Worm (Caenorhabditis elegans): ENCODE data around the gene srh-27.

srh-27 gene

ce11 chrII:12456633-12457032 is 8.3 kb downstream of the srh-27 start, which contains the start of gene sre-32:
sre-32 (minus strand) TSS chrII:12456733.
- TF ChIP-seq nhr-237 (tag; optimal IDR thresholded peaks at IDR 0.05) = no peak
- TF ChIP-seq aly-2 (tag; optimal IDR thresholded peaks at IDR 0.05) = no peak
- TF ChIP-seq mdl-1 (tag; optimal IDR thresholded peaks at IDR 0.05) = no peak
- no peak for TF ChIP-seq F13H6.1 (tag; optimal IDR thresholded peaks at IDR 0.05)
- no peak for TF ChIP-seq lsy-2 (tag; optimal IDR thresholded peaks at IDR 0.05)
- TF ChIP-seq zag-1 (tag; optimal IDR thresholded peaks at IDR 0.05) = no peak
- TF ChIP-seq lin-39 (tag; optimal IDR thresholded peaks at IDR 0.05) = no peak
- TF ChIP-seq lin-11 (tag; optimal IDR thresholded peaks at IDR 0.05) = no peak
- no peak for TF ChIP-seq sma-3 (GFP tag; optimal IDR thresholded peaks at IDR 0.05)
- TF ChIP-seq unc-55 (GFP tag; optimal IDR thresholded peaks at IDR 0.05) = no peak
- no peak for TF ChIP-seq crh-2 (tag; optimal IDR thresholded peaks at IDR 0.05)
- no peak for TF ChIP-seq fos-1 (tag; optimal IDR thresholded peaks at IDR 0.05)

ce11 chrII:12457275-12457674 is 8.9 kb downstream of the srh-27 start, which contains the start of gene sre-38:
sre-38 (plus strand) TSS chrII:12457575.
- no peak for TF ChIP-seq C34F6.9 (tag; optimal IDR thresholded peaks at IDR 0.05)
- TF ChIP-seq unc-39 (tag; optimal IDR thresholded peaks at IDR 0.05) = no peak
- TF ChIP-seq alr-1 (tag; optimal IDR thresholded peaks at IDR 0.05) = no peak
- TF ChIP-seq nhr-77 (tag; optimal IDR thresholded peaks at IDR 0.05) = no peak
- no peak for TF ChIP-seq nhr-25 (tag; optimal IDR thresholded peaks at IDR 0.05)
- no peak for TF ChIP-seq peb-1 (tag; optimal IDR thresholded peaks at IDR 0.05)
- no peak for TF ChIP-seq sma-9 (GFP tag; optimal IDR thresholded peaks at IDR 0.05)
- TF ChIP-seq sma-9 (tag; optimal IDR thresholded peaks at IDR 0.05) = no peak
- TF ChIP-seq sma-3 (GFP tag; optimal IDR thresholded peaks at IDR 0.05) = no peak
- no peak for TF ChIP-seq mdl-1 (tag; optimal IDR thresholded peaks at IDR 0.05)
- TF ChIP-seq nhr-21 (tag; optimal IDR thresholded peaks at IDR 0.05) = no peak

ce11 chrII:12459422-12459821 is 11.1 kb downstream of the srh-27 start, which contains the start of gene tag-281:
tag-281 (plus strand) TSS chrII:12459761.
- TF ChIP-seq nhr-6 (tag; optimal IDR thresholded peaks at IDR 0.05) (peak; percentile 13), sma-9 (GFP tag; optimal IDR thresholded peaks at IDR 0.05) (peak; percentile 86), sma-9 (tag; optimal IDR thresholded peaks at IDR 0.05) (no peak), sem-4 (tag; optimal IDR thresholded peaks at IDR 0.05) (peak; percentile 58), skn-1 (tag; optimal IDR thresholded peaks at IDR 0.05) (no peak), F13H6.1 (tag; optimal IDR thresholded peaks at IDR 0.05) (peak; percentile 74), nhr-10 (tag; optimal IDR thresholded peaks at IDR 0.05) (peak; percentile 41), C34F6.9 (tag; optimal IDR thresholded peaks at IDR 0.05) (peak; percentile 85), zag-1 (tag; optimal IDR thresholded peaks at IDR 0.05) (peak; percentile 7), nhr-23 (tag; optimal IDR thresholded peaks at IDR 0.05) (no peak), unc-39 (tag; optimal IDR thresholded peaks at IDR 0.05) (no peak), ZK546.5 (tag; optimal IDR thresholded peaks at IDR 0.05) (peak; percentile 47), lin-11 (tag; optimal IDR thresholded peaks at IDR 0.05) (peak; percentile 66), R02D3.7 (tag; optimal IDR thresholded peaks at IDR 0.05) (peak; percentile 49), lin-39 (tag; optimal IDR thresholded peaks at IDR 0.05) (no peak), gmeb-1 (tag; optimal IDR thresholded peaks at IDR 0.05) (peak; percentile 99), fos-1 (tag; optimal IDR thresholded peaks at IDR 0.05) (no peak), nhr-129 (tag; optimal IDR thresholded peaks at IDR 0.05) (peak; percentile 40), Y55F3AM.14 (GFP tag; optimal IDR thresholded peaks at IDR 0.05) (no peak), nhr-11 (tag; optimal IDR thresholded peaks at IDR 0.05) (no peak), unc-55 (GFP tag; optimal IDR thresholded peaks at IDR 0.05) (peak; percentile 93), ztf-1 (GFP tag; conservative IDR thresholded peaks at IDR 0.05) (no peak), dmd-4 (tag; optimal IDR thresholded peaks at IDR 0.05) (no peak), elt-3 (tag; optimal IDR thresholded peaks at IDR 0.05) (no peak), peb-1 (tag; optimal IDR thresholded peaks at IDR 0.05) (no peak), snpc-4 (tag; optimal IDR thresholded peaks at IDR 0.05) (peak; percentile 85), ama-1 (optimal IDR thresholded peaks at IDR 0.05) (no peak), nhr-21 (tag; optimal IDR thresholded peaks at IDR 0.05) (peak; percentile 72), ztf-11 (tag; optimal IDR thresholded peaks at IDR 0.05) (no peak), unc-62 (GFP tag; optimal IDR thresholded peaks at IDR 0.05) (no peak), elt-1 (tag; optimal IDR thresholded peaks at IDR 0.05) (no peak), ceh-82 (tag; optimal IDR thresholded peaks at IDR 0.05) (no peak), nhr-77 (tag; optimal IDR thresholded peaks at IDR 0.05) (no peak), mdl-1 (tag; optimal IDR thresholded peaks at IDR 0.05) (peak in 1 of 2 experiments; percentile 14), ceh-16 (tag; optimal IDR thresholded peaks at IDR 0.05) (no peak), mbf-1 (tag; optimal IDR thresholded peaks at IDR 0.05) (no peak), blmp-1 (tag; optimal IDR thresholded peaks at IDR 0.05; ENCODE audit: insufficient read depth) (no peak), lsy-2 (tag; optimal IDR thresholded peaks at IDR 0.05) (peak; percentile 86 to 92), aly-2 (tag; optimal IDR thresholded peaks at IDR 0.05) (no peak), alr-1 (tag; optimal IDR thresholded peaks at IDR 0.05) (no peak), nhr-237 (tag; optimal IDR thresholded peaks at IDR 0.05) (peak; percentile 49), sma-3 (GFP tag; optimal IDR thresholded peaks at IDR 0.05) (peak; percentile 82), crh-2 (tag; optimal IDR thresholded peaks at IDR 0.05) (peak; percentile 82), nhr-12 (tag; optimal IDR thresholded peaks at IDR 0.05) (no peak), nhr-25 (tag; optimal IDR thresholded peaks at IDR 0.05) (peak; percentile 81), egl-27 (tag; optimal IDR thresholded peaks at IDR 0.05) (peak; percentile 71), lin-13 (GFP tag; optimal IDR thresholded peaks at IDR 0.05) (peak; percentile 85), ztf-4 (tag; optimal IDR thresholded peaks at IDR 0.05) (peak; percentile 36)

Data from whole organism, L2 larva.